Worm (Caenorhabditis elegans) whole organism, L4 larva: ENCODE data around the gene C27A2.12.

Source experiments
- F10B5.3 ChIP-seq: sonication (generic microtip); optimal IDR thresholded peaks from 2 replicates; lab custom pipeline; 2016; ENCODE audit warnings: mild to moderate bottlenecking, missing genetic modification characterization, missing compliant biosample characterization
- pqm-1 ChIP-seq: sonication (generic microtip); optimal IDR thresholded peaks from 2 replicates; lab custom pipeline; 2017; ENCODE audit warnings: missing biosample characterization, missing genetic modification characterization
- set-16 ChIP-seq: fragments of 200-800 bp; sonication (Bioruptor generic); IDR thresholded peaks from 2 replicates; pipeline ENCODE4 v1.3.6; 2022; ENCODE audit warnings: missing genetic modification reagents, missing genetic modification characterization, missing compliant biosample characterization
- unc-130 ChIP-seq: sonication (generic microtip); optimal IDR thresholded peaks from 2 replicates; lab custom pipeline; 2016; ENCODE audit warnings: missing genetic modification reagents, missing genetic modification characterization, missing compliant biosample characterization

DNA sequence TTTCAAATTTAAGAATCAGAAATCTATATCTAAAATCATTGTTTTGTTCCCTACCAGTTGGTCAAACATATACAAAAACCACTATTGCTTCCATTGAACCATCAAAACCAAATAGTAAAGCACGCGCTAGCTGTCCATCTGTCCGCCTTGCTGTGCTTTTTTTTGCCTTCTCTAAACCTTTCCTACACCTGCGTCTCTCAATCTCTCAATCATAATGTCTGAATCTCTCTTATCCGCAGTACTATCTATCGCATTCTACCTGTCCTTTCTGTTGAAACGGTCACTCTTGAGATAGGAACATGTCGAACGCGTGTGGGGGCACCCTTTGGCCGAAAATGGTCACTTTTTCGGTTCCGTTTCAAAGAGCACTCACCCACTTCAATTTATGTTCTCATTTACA, 10.7 kb downstream of the C27A2.12 start:
- TF ChIP-seq F10B5.3 (tag; lab: Kevin White, UChicago) (no peak), set-16 (GFP tag; lab: Robert Waterston, UW) (no peak), unc-130 (GFP tag; lab: Kevin White, UChicago) (no peak), pqm-1 (tag; lab: Kevin White, UChicago) (no peak)
